Worm (Caenorhabditis elegans): Measurements from ENCODE around the gene C35A11.3.

Gene C35A11.3

ce11 chrV:5412808-5413405 is 40.7 kb downstream of the C35A11.3 start, which contains the start of gene F08F3.10:
TSS of gene F08F3.10 (plus strand) at chrV:5413355.
- TF ChIP-seq elt-1 (tag; optimal IDR thresholded peaks at IDR 0.05) (no peak), nhr-25 (tag; optimal IDR thresholded peaks at IDR 0.05) (peak; percentile 34), sma-9 (GFP tag; optimal IDR thresholded peaks at IDR 0.05) (peak; percentile 69), sma-9 (tag; optimal IDR thresholded peaks at IDR 0.05) (no peak), sma-3 (GFP tag; optimal IDR thresholded peaks at IDR 0.05) (no peak), egl-27 (tag; optimal IDR thresholded peaks at IDR 0.05) (no peak), ama-1 (optimal IDR thresholded peaks at IDR 0.05) (no peak), aly-2 (tag; optimal IDR thresholded peaks at IDR 0.05) (no peak), nhr-237 (tag; optimal IDR thresholded peaks at IDR 0.05) (no peak), nhr-10 (tag; optimal IDR thresholded peaks at IDR 0.05) (no peak), blmp-1 (tag; optimal IDR thresholded peaks at IDR 0.05; ENCODE audit: insufficient read depth) (peak; percentile 44), gmeb-1 (tag; optimal IDR thresholded peaks at IDR 0.05) (no peak)

DNA sequence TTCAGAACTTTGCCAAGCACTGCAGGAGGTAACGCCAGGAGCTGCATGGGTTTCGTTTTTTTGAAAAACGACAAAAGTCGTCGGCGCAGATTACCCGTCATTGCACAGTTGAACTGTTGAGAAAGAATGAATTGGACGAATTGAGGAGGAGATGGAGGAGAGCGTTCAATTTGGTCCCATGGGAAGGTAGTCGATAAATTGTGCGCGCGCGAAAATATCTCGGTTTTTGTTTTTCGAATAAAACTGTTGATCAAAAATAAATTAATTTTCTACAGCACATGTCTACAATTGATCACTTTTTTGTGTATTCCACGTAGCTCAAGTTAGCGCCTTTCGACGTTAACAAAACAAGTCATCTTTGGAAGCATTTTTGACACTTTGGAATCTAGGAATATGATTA is 47.7 kb downstream of the C35A11.3 start, which contains the start of gene F08F3.6:
Gene F08F3.6, minus strand, starts transcription at position 153 of the 400 bp plus-strand sequence.
- TF ChIP-seq crh-2 (tag; optimal IDR thresholded peaks at IDR 0.05): no peak
- TF ChIP-seq ama-1 (optimal IDR thresholded peaks at IDR 0.05): no peak

DNA sequence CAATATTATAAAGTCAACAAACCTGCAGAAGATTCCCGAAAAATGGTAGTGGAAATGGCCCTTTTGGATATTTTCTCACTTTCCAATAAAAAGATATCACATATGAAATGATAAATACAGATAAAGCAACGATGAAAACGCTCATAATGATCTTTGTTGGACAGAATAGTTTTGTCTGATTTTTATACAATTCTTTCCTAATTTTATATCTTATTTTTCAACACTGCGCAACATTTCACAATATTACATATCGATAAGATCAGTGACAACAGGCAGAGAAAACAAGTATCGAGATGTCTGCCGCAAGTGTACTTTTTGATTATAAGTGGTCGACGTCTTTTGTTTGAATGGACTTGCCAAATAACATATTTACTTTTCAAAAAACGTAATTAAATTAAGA is 50.9 kb downstream of the C35A11.3 start, which contains the start of gene cyp-14A5:
Gene cyp-14A5, minus strand, starts transcription at position 163 of the 400 bp plus-strand sequence.
- TF ChIP-seq nhr-129 (tag; optimal IDR thresholded peaks at IDR 0.05) (peak; percentile 26), ztf-1 (GFP tag; conservative IDR thresholded peaks at IDR 0.05) (no peak)

Measured in whole organism, L2 larva.